Worm (Caenorhabditis elegans) whole organism, L1 larva: ENCODE results near the gene mrps-18C.

ENCODE experiments used
- C16A3.4 ChIP-seq: fragments of 150-350 bp; optimal IDR thresholded peaks from 2 replicates; lab custom pipeline; 2014; ENCODE audit warnings: missing biosample characterization, missing genetic modification characterization
- Y116A8C.19 ChIP-seq: sonication (generic microtip); optimal IDR thresholded peaks from 2 replicates; lab custom pipeline; 2016; ENCODE audit warnings: missing compliant biosample characterization, missing genetic modification characterization, borderline replicate concordance
- ama-1 ChIP-seq: fragments of 150-350 bp; optimal IDR thresholded peaks from 2 replicates; lab custom pipeline; 2014
- dsc-1 ChIP-seq: sonication (generic microtip); optimal IDR thresholded peaks from 2 replicates; lab custom pipeline; 2016; ENCODE audit warnings: mild to moderate bottlenecking, missing genetic modification characterization, missing compliant biosample characterization
- hpl-2 ChIP-seq: fragments of 150-350 bp; optimal IDR thresholded peaks from 2 replicates; lab custom pipeline; 2014; ENCODE audit warnings: missing biosample characterization, missing genetic modification reagents, missing genetic modification characterization
- lin-39 ChIP-seq: fragments of 150-350 bp; optimal IDR thresholded peaks from 2 replicates; lab custom pipeline; 2014; ENCODE audit warnings: missing biosample characterization, missing genetic modification reagents, missing genetic modification characterization
- mab-9 ChIP-seq: fragments of 200-800 bp; sonication (Bioruptor generic); IDR thresholded peaks from 2 replicates; pipeline ENCODE4 v1.3.6; 2022; ENCODE audit warnings: missing genetic modification reagents, missing genetic modification characterization, missing compliant biosample characterization
- nhr-77 ChIP-seq: fragments of 150-350 bp; optimal IDR thresholded peaks from 2 replicates; lab custom pipeline; 2014; ENCODE audit warnings: missing biosample characterization, missing genetic modification characterization
- nhr-84 ChIP-seq: sonication (generic microtip); optimal IDR thresholded peaks from 2 replicates; lab custom pipeline; 2017; ENCODE audit warnings: missing biosample characterization, missing genetic modification characterization
- nhr-90 ChIP-seq: sonication (generic microtip); optimal IDR thresholded peaks from 2 replicates; lab custom pipeline; 2016; ENCODE audit warnings: mild to moderate bottlenecking, missing genetic modification characterization, missing compliant biosample characterization; ENCODE audit not compliant: poor library complexity
- pax-3 ChIP-seq: fragments of 200-800 bp; sonication (Bioruptor generic); optimal IDR thresholded peaks from 2 replicates; lab custom pipeline; 2018; ENCODE audit warnings: mild to moderate bottlenecking, missing genetic modification characterization, moderate library complexity, missing compliant biosample characterization
- pqm-1 ChIP-seq: sonication (generic microtip); optimal IDR thresholded peaks from 3 replicates; lab custom pipeline; 2017; ENCODE audit warnings: missing biosample characterization, missing genetic modification characterization
- sptf-1 ChIP-seq: fragments of 150-350 bp; optimal IDR thresholded peaks from 2 replicates; lab custom pipeline; 2014; ENCODE audit warnings: missing biosample characterization, missing genetic modification characterization

DNA sequence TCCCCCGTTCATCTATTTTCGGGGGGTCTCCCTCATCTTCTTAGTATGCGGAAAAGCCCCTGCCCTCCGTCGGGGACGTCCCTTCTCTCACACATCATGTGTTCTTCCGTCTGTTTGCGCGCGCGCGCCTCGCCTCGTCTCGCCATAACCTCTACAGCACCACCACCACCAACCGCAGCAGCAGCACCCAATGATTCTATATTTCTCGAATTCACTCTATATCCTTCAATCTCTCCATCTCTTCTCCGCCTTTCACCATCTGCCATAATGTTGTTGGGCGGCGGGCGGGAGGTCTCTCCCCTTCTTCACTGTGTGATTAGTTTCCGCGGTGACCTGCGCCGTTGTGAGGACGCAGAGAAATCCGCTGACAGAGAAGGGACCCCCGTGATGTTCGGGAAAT is 12.0 kb downstream of the mrps-18C start:
- TF ChIP-seq lin-39 (tag; lab: Kevin White, UChicago): no peak
- TF ChIP-seq nhr-77 (tag; lab: Kevin White, UChicago): no peak
- TF ChIP-seq Y116A8C.19 (tag; lab: Kevin White, UChicago): no peak
- no peak for TF ChIP-seq mab-9
- no peak for TF ChIP-seq ama-1
- TF ChIP-seq dsc-1: no peak
- no peak for TF ChIP-seq pqm-1 (tag; lab: Kevin White, UChicago)
- TF ChIP-seq C16A3.4 (tag; lab: Kevin White, UChicago): no peak
- no peak for TF ChIP-seq hpl-2 (GFP tag; lab: Kevin White, UChicago)
- no peak for TF ChIP-seq nhr-90 (tag; lab: Kevin White, UChicago)
- TF ChIP-seq pax-3 (tag; lab: Kevin White, UChicago): no peak
- TF ChIP-seq sptf-1 (tag; lab: Kevin White, UChicago): no peak
- no peak for TF ChIP-seq nhr-84
